Worm (Caenorhabditis elegans): ENCODE measurements around the gene cnt-2.

cnt-2 gene

DNA sequence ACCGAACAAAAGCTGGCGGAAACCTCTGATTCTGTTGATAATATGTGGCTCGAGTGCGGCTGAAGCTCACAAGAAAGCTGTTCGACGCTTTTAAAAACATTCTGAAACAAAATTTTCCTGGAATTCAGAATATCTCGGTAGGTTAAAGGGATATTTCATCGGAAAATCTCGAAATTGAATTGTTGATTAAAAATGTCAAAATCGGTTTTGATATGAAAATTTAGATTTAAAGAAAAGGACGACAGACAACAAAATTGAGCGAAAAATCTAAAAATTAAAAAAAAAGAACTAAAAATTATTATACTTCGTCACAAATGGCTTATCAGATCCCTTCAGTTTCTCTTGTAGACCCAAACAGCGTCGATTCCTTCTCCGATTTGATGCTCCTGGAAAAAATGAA, 45.6 kb downstream of the cnt-2 start, which contains the start of gene Y39A1A.20:
Gene Y39A1A.20, minus strand, starts transcription at position 101 of the 400 bp plus-strand sequence.
- TF ChIP-seq hlh-17 (GFP tag; optimal IDR thresholded peaks at IDR 0.05; ENCODE audit: borderline replicate concordance) (no peak), ets-5 (GFP tag; IDR thresholded peaks at IDR 0.05) (no peak), ztf-11 (tag; optimal IDR thresholded peaks at IDR 0.05) (no peak), nhr-76 (tag; optimal IDR thresholded peaks at IDR 0.05) (no peak), lin-35 (GFP tag; optimal IDR thresholded peaks at IDR 0.05) (no peak)

DNA sequence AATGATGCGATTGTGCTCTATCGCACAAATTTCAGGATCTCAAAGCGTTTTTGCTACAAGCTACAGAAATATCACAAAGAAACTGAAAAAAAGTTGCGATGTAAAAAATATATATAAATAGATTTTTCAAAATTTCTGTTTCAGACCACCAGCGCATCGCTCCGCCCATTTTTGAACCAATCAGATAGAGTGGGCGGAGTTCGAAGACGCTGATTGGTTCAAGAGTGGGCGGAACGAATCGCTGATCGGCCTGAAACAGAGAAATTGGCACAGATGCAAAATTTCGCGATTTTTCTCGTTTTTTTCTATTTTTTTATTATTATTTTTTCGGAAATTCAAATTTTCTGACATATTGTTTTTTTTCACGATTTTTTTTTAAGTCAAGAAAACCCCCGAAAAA, 48.0 kb downstream of the cnt-2 start:
- no peak for TF ChIP-seq ceh-90 (tag; optimal IDR thresholded peaks at IDR 0.05)
- TF ChIP-seq lin-15B (tag; optimal IDR thresholded peaks at IDR 0.05), result no peak
- TF ChIP-seq rnt-1 (tag; optimal IDR thresholded peaks at IDR 0.05), result no peak
- no peak for TF ChIP-seq ces-1 (GFP tag; optimal IDR thresholded peaks at IDR 0.05)
- no peak for TF ChIP-seq skn-1 (tag; optimal IDR thresholded peaks at IDR 0.05)
- no peak for TF ChIP-seq grh-1 (GFP tag; IDR thresholded peaks at IDR 0.05)
- no peak for TF ChIP-seq sox-4 (tag; optimal IDR thresholded peaks at IDR 0.05)
- no peak for TF ChIP-seq snpc-4 (tag; optimal IDR thresholded peaks at IDR 0.05)
- no peak for TF ChIP-seq dsc-1 (tag; optimal IDR thresholded peaks at IDR 0.05)
- TF ChIP-seq swsn-7 (tag; optimal IDR thresholded peaks at IDR 0.05), result no peak
- TF ChIP-seq zip-4 (GFP tag; optimal IDR thresholded peaks at IDR 0.05), result no peak
- no peak for TF ChIP-seq F16B12.6 (tag; optimal IDR thresholded peaks at IDR 0.05)
- TF ChIP-seq efl-1 (optimal IDR thresholded peaks at IDR 0.05), result no peak
- TF ChIP-seq efl-1 (GFP tag; optimal IDR thresholded peaks at IDR 0.05 in 1 of 2), result no peak

DNA sequence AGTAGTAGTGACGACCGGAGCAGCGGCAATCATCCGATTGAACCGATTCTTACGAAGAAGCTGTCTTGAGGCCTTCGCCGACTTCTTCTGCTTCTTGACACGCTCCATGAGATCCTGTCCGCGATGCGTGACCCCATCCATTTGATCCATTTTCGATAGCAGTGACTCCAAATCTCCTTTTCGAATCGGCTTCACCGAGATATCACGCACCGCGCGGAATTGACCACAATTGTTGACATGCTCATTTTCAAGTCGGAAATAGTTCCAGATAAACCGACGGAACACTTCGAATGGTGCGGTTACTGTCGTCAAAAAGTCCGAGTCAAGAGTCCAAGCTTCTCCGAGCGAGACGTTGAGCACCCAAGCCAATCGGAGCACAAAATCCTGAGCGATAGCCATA, 49.0 kb downstream of the cnt-2 start:
- TF ChIP-seq dpl-1 (GFP tag; optimal IDR thresholded peaks at IDR 0.05) (no peak), efl-1 (optimal IDR thresholded peaks at IDR 0.05) (no peak), efl-1 (GFP tag; optimal IDR thresholded peaks at IDR 0.05 in 1 of 2) (peak in 1 of 2 experiments; percentile 91), hlh-4 (tag; optimal IDR thresholded peaks at IDR 0.05) (no peak)

DNA sequence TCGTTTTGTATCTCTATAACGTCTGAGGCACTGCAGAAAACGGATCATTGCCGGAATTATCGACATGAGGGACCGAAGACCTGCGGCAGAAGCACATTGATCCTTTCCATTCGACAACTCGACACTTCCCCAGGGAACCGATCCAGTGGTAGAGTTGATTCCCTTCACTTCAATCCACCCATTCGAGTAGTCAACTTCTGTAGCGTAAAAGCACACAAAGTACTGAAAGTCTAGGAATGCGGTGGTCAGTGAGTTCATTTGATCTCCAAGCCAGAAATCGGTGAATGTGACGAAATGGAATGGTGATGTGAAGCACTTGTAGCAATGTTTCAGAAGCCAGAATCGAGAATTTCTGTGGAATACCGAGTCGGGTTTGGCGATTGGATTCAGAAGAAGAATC, 49.7 kb downstream of the cnt-2 start:
- TF ChIP-seq unc-62 (GFP tag; optimal IDR thresholded peaks at IDR 0.05) (no peak), snpc-4 (tag; optimal IDR thresholded peaks at IDR 0.05) (no peak), nhr-71 (tag; optimal IDR thresholded peaks at IDR 0.05) (no peak), nhr-11 (tag; optimal IDR thresholded peaks at IDR 0.05) (no peak)

DNA sequence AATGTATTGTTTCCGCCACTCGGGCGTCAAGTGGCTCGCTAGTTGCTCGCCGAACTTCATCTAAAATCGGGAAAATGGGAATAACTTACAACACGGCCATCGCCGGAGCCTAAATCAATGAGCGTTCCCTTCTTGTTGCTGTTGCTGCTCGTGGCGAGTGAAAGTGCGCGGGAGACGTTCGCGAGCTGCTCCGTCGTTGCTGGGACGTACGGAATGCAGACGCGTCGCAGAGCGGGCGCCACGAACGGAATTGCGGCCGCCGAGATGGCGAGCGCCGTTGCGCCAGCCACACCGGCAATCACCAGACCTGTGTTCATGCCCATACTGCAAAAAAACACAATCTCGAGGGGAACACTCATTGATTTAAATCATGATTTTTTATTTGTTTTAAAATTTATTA, 51.7 kb downstream of the cnt-2 start:
- TF ChIP-seq pax-3 (tag; optimal IDR thresholded peaks at IDR 0.05), result no peak
- no peak for TF ChIP-seq ets-5 (GFP tag; IDR thresholded peaks at IDR 0.05)
- no peak for TF ChIP-seq zip-4 (GFP tag; optimal IDR thresholded peaks at IDR 0.05)
- no peak for TF ChIP-seq zag-1 (tag; optimal IDR thresholded peaks at IDR 0.05)
- TF ChIP-seq aha-1 (tag; optimal IDR thresholded peaks at IDR 0.05), result no peak
- TF ChIP-seq pag-3 (tag; optimal IDR thresholded peaks at IDR 0.05; ENCODE audit: borderline replicate concordance, insufficient read depth), result no peak
- no peak for TF ChIP-seq xbp-1 (tag; optimal IDR thresholded peaks at IDR 0.05)
- no peak for TF ChIP-seq swsn-7 (tag; optimal IDR thresholded peaks at IDR 0.05)

DNA sequence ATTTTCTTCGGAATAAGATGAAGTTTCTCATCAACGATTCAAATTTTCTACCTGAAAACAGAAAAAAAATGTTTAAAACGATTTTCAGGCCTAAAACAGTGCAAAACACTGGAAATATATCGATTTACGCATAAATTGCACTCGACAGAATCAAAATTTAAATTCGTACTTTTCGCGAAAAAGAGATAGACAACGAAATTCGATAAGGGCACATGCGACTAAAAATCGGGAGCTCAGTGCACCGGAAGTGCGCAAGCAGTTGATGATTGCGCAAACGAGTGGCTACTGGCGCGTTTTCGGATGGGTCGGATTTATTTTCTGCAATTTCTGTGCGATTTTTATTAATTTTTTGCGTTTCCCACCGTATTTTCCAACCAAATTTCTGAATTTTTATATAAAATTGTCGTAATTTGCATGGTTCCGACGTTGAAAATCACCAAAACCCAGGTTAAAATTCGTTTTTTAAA, 52.2 kb downstream of the cnt-2 start, which contains the start of the genes Y39A1A.21 and Y39A1A.22:
Gene Y39A1A.21, minus strand, starts transcription at position 51 of the 467 bp plus-strand sequence.
Gene Y39A1A.22, minus strand, starts transcription at position 57 of the 467 bp plus-strand sequence.
- peak; percentile 91 for TF ChIP-seq dsc-1 (tag; optimal IDR thresholded peaks at IDR 0.05)
- TF ChIP-seq fkh-4 (tag; optimal IDR thresholded peaks at IDR 0.05; ENCODE audit: borderline replicate concordance), result no peak
- TF ChIP-seq ets-5 (GFP tag; IDR thresholded peaks at IDR 0.05), result no peak
- TF ChIP-seq fkh-8 (tag; optimal IDR thresholded peaks at IDR 0.05), result peak; percentile 80
- TF ChIP-seq dpl-1 (GFP tag; optimal IDR thresholded peaks at IDR 0.05), result peak; percentile 79 to 85 (median 82)
- TF ChIP-seq mef-2 (tag; optimal IDR thresholded peaks at IDR 0.05), result peak; percentile 33
- TF ChIP-seq hlh-17 (GFP tag; optimal IDR thresholded peaks at IDR 0.05; ENCODE audit: borderline replicate concordance), result no peak
- no peak for TF ChIP-seq Y116A8C.19 (tag; optimal IDR thresholded peaks at IDR 0.05; ENCODE audit: borderline replicate concordance)
- TF ChIP-seq elt-2 (tag; optimal IDR thresholded peaks at IDR 0.05), result peak; percentile 49
- TF ChIP-seq elt-3 (tag; optimal IDR thresholded peaks at IDR 0.05), result peak in 2 of 6 experiments; percentile 7 to 22
- TF ChIP-seq nhr-237 (tag; optimal IDR thresholded peaks at IDR 0.05), result no peak
- peak; percentile 46 for TF ChIP-seq efl-3 (GFP tag; optimal IDR thresholded peaks at IDR 0.05)
- peak; percentile 69 for TF ChIP-seq lin-15B (tag; optimal IDR thresholded peaks at IDR 0.05)
- TF ChIP-seq fkh-10 (GFP tag; optimal IDR thresholded peaks at IDR 0.05), result peak; percentile 87
- peak; percentile 85 for TF ChIP-seq lin-39 (tag; optimal IDR thresholded peaks at IDR 0.05)
- TF ChIP-seq tlp-1 (tag; optimal IDR thresholded peaks at IDR 0.05), result no peak
- TF ChIP-seq irx-1 (tag; optimal IDR thresholded peaks at IDR 0.05), result peak; percentile 87
- peak; percentile 92 for TF ChIP-seq rnt-1 (tag; optimal IDR thresholded peaks at IDR 0.05)
- no peak for TF ChIP-seq lin-14 (GFP tag; optimal IDR thresholded peaks at IDR 0.05)
- no peak for TF ChIP-seq nhr-84 (tag; optimal IDR thresholded peaks at IDR 0.05)
- no peak for TF ChIP-seq hlh-4 (tag; optimal IDR thresholded peaks at IDR 0.05)
